Fruit fly (Drosophila melanogaster) whole organism, embryonic: Measurements from ENCODE around the gene L2HGDH.
A peak's percentile ranks its signal among the peaks of the same experiment; 100 is the strongest.

ENCODE experiments used
- Aef1 ChIP-seq: fragments of 200-800 bp; sonication (Bioruptor generic); IDR thresholded peaks from 3 replicates; pipeline ENCODE4 v1.3.6; 2022; ENCODE audit warnings: missing biosample characterization, missing genetic modification characterization
- B-H2 ChIP-seq: fragments of 200-800 bp; sonication (Bioruptor generic); optimal IDR thresholded peaks from 2 replicates; lab custom pipeline; 2018; ENCODE audit warnings: missing biosample characterization, mild to moderate bottlenecking, missing genetic modification characterization
- Bteb2 ChIP-seq: fragments of 200-800 bp; sonication (Bioruptor generic); optimal IDR thresholded peaks from 2 replicates; lab custom pipeline; 2016; ENCODE audit warnings: missing biosample characterization, missing genetic modification characterization
- CG10321 ChIP-seq: fragments of 200-800 bp; sonication (Bioruptor generic); IDR thresholded peaks from 2 replicates; pipeline ENCODE4 v1.3.6; 2022; ENCODE audit warnings: missing biosample characterization, missing genetic modification characterization
- CG10654 ChIP-seq: fragments of 200-800 bp; sonication (Bioruptor generic); optimal IDR thresholded peaks from 2 replicates; lab custom pipeline; 2016; ENCODE audit warnings: missing biosample characterization, missing genetic modification characterization
- CG11456 ChIP-seq: fragments of 200-800 bp; sonication (Bioruptor generic); IDR thresholded peaks from 3 replicates; pipeline ENCODE4 v1.3.6; 2022; ENCODE audit warnings: missing biosample characterization, missing genetic modification characterization
- CG12391 ChIP-seq: fragments of 200-800 bp; sonication (Bioruptor generic); optimal IDR thresholded peaks from 3 replicates; lab custom pipeline; 2018; ENCODE audit warnings: missing biosample characterization, mild to moderate bottlenecking, missing genetic modification characterization, moderate library complexity
- CG13287 ChIP-seq: fragments of 200-800 bp; sonication (Bioruptor generic); IDR thresholded peaks from 2 replicates; pipeline ENCODE4 v1.3.6; 2022; ENCODE audit warnings: missing biosample characterization, missing genetic modification characterization; ENCODE audit not compliant: partially characterized antibody
- CG17361 ChIP-seq: fragments of 200-800 bp; sonication (Bioruptor generic); IDR thresholded peaks from 3 replicates; pipeline ENCODE4 v1.3.6; 2022; ENCODE audit warnings: missing biosample characterization, missing genetic modification characterization
- CG17829 ChIP-seq: fragments of 200-800 bp; optimal IDR thresholded peaks from 2 replicates; lab custom pipeline; 2019; ENCODE audit warnings: missing biosample characterization, mild to moderate bottlenecking, missing genetic modification characterization, moderate library complexity
- CG18599 ChIP-seq: fragments of 200-800 bp; sonication (Bioruptor generic); optimal IDR thresholded peaks from 3 replicates; lab custom pipeline; 2017; ENCODE audit warnings: missing biosample characterization, missing genetic modification characterization, mild to moderate bottlenecking, moderate library complexity, missing genetic modification reagents
- CG32532 ChIP-seq: fragments of 200-800 bp; sonication (Bioruptor generic); IDR thresholded peaks from 2 replicates; pipeline ENCODE4 v1.3.6; 2022; ENCODE audit warnings: missing biosample characterization, missing genetic modification characterization
- CG34422 ChIP-seq: fragments of 200-800 bp; sonication (Bioruptor generic); IDR thresholded peaks from 3 replicates; pipeline ENCODE4 v1.3.6; 2022; ENCODE audit warnings: missing biosample characterization, missing genetic modification characterization
- CG6683 ChIP-seq: fragments of 200-800 bp; sonication (Bioruptor generic); optimal IDR thresholded peaks from 2 replicates; lab custom pipeline; 2017; ENCODE audit warnings: missing biosample characterization, mild to moderate bottlenecking, missing genetic modification characterization, missing genetic modification reagents
- CG7745 ChIP-seq: fragments of 200-800 bp; sonication (Bioruptor generic); optimal IDR thresholded peaks from 2 replicates; lab custom pipeline; 2018; ENCODE audit warnings: missing biosample characterization, mild to moderate bottlenecking, missing genetic modification characterization, moderate library complexity
- CG7963 ChIP-seq: fragments of 200-800 bp; sonication (Bioruptor generic); IDR thresholded peaks from 3 replicates; pipeline ENCODE4 v1.3.6; 2022; ENCODE audit warnings: missing biosample characterization, missing genetic modification characterization; ENCODE audit not compliant: partially characterized antibody
- CG8388 ChIP-seq: fragments of 200-800 bp; sonication (Bioruptor generic); optimal IDR thresholded peaks from 2 replicates; lab custom pipeline; 2019; ENCODE audit warnings: missing biosample characterization, mild to moderate bottlenecking, missing genetic modification characterization, moderate library complexity
- CG8478 ChIP-seq: fragments of >200 bp; optimal IDR thresholded peaks from 2 replicates; lab custom pipeline; 2018
- CG9727 ChIP-seq: fragments of 200-800 bp; sonication (Bioruptor generic); optimal IDR thresholded peaks from 3 replicates; lab custom pipeline; 2017; ENCODE audit warnings: missing biosample characterization, mild to moderate bottlenecking, missing genetic modification characterization
- Chrac-16 ChIP-seq: fragments of 200-800 bp; sonication (Bioruptor generic); optimal IDR thresholded peaks from 3 replicates; lab custom pipeline; 2016; ENCODE audit warnings: missing biosample characterization, missing genetic modification characterization
- Deaf1 ChIP-seq: fragments of 200-800 bp; optimal IDR thresholded peaks from 3 replicates; lab custom pipeline; 2019; ENCODE audit warnings: missing biosample characterization, mild to moderate bottlenecking, missing genetic modification characterization, moderate library complexity
- E2f2 ChIP-seq: fragments of 200-800 bp; sonication (Bioruptor generic); IDR thresholded peaks from 2 replicates; pipeline ENCODE4 v1.3.6; 2022; ENCODE audit warnings: missing biosample characterization, missing genetic modification characterization
- Ets97D ChIP-seq: fragments of 200-800 bp; sonication (Bioruptor generic); optimal IDR thresholded peaks from 3 replicates; lab custom pipeline; 2016; ENCODE audit warnings: missing biosample characterization, missing genetic modification characterization
- H2.0 ChIP-seq: fragments of 200-800 bp; sonication (Bioruptor generic); IDR thresholded peaks from 2 replicates; pipeline ENCODE4 v1.3.6; 2022; ENCODE audit warnings: missing biosample characterization, missing genetic modification characterization
- HLH3B ChIP-seq: fragments of 200-800 bp; sonication (Bioruptor generic); IDR thresholded peaks from 2 replicates; pipeline ENCODE4 v1.3.6; 2022; ENCODE audit warnings: missing biosample characterization, missing genetic modification characterization
- Hmr ChIP-seq: fragments of 200-800 bp; sonication (Bioruptor generic); optimal IDR thresholded peaks from 3 replicates; lab custom pipeline; 2017; ENCODE audit warnings: mild to moderate bottlenecking, missing biosample characterization, missing genetic modification reagents, missing genetic modification characterization
- Hr51 ChIP-seq, 2 experiments: fragments of 200-800 bp; sonication (Bioruptor generic); optimal IDR thresholded peaks; 2 replicates in 1 of 2; 3 replicates in 1 of 2; lab custom pipeline; 2016 to 2018; ENCODE audit warnings: missing biosample characterization in 2 of 2, missing genetic modification characterization in 2 of 2, mild to moderate bottlenecking in 1 of 2, moderate library complexity in 1 of 2
- Meics ChIP-seq: fragments of 200-800 bp; sonication (Bioruptor generic); optimal IDR thresholded peaks from 2 replicates; lab custom pipeline; 2017; ENCODE audit warnings: missing biosample characterization, mild to moderate bottlenecking, missing genetic modification characterization
- Rx ChIP-seq: fragments of 200-800 bp; sonication (Bioruptor generic); IDR thresholded peaks from 2 replicates; pipeline ENCODE4 v1.3.6; 2022; ENCODE audit warnings: missing biosample characterization, missing genetic modification characterization
- Sry-δ ChIP-seq: fragments of 200-800 bp; sonication (Bioruptor generic); optimal IDR thresholded peaks from 2 replicates; lab custom pipeline; 2016; ENCODE audit warnings: missing biosample characterization, missing genetic modification characterization
- Xrp1 ChIP-seq: fragments of 200-800 bp; sonication (Bioruptor generic); IDR thresholded peaks from 2 replicates; pipeline ENCODE4 v1.3.6; 2022; ENCODE audit warnings: missing biosample characterization, missing genetic modification characterization
- cato ChIP-seq: fragments of 200-800 bp; sonication (Bioruptor generic); optimal IDR thresholded peaks from 2 replicates; lab custom pipeline; 2016; ENCODE audit warnings: missing biosample characterization, missing genetic modification characterization, borderline replicate concordance
- crp ChIP-seq, 2 experiments: fragments of 200-800 bp; sonication (Bioruptor generic); optimal IDR thresholded peaks; 2 replicates in 1 of 2; 3 replicates in 1 of 2; lab custom pipeline; 2017; ENCODE audit warnings: missing biosample characterization in 2 of 2, missing genetic modification characterization in 2 of 2, mild to moderate bottlenecking in 1 of 2, moderate library complexity in 1 of 2
- cwo ChIP-seq: fragments of 200-800 bp; sonication (Bioruptor generic); optimal IDR thresholded peaks from 3 replicates; lab custom pipeline; 2017; ENCODE audit warnings: missing biosample characterization, missing genetic modification characterization, mild to moderate bottlenecking, moderate library complexity, missing genetic modification reagents
- dimm ChIP-seq: fragments of 200-800 bp; sonication (Bioruptor generic); IDR thresholded peaks from 2 replicates; pipeline ENCODE4 v1.3.6; 2022; ENCODE audit warnings: missing biosample characterization, missing genetic modification characterization
- disco-r ChIP-seq: fragments of 200-800 bp; sonication (Bioruptor generic); optimal IDR thresholded peaks from 2 replicates; lab custom pipeline; 2016; ENCODE audit warnings: missing biosample characterization, missing genetic modification characterization
- ind ChIP-seq: fragments of 200-800 bp; sonication (Bioruptor generic); optimal IDR thresholded peaks from 3 replicates; lab custom pipeline; 2016; ENCODE audit warnings: missing biosample characterization, missing genetic modification characterization
- lbe ChIP-seq: fragments of 200-800 bp; sonication (Bioruptor generic); optimal IDR thresholded peaks from 2 replicates; lab custom pipeline; 2016; ENCODE audit warnings: missing biosample characterization, mild to moderate bottlenecking, missing genetic modification characterization
- lola ChIP-seq, 3 experiments: fragments of >200 bp in 2 of 3; fragments of 200-800 bp in 1 of 3; sonication (Bioruptor generic) in 1 of 3; optimal IDR thresholded peaks; 2 replicates each; lab custom pipeline; 2017 to 2019; ENCODE audit warnings: missing biosample characterization in 3 of 3, missing genetic modification characterization in 3 of 3, mild to moderate bottlenecking in 1 of 3, moderate library complexity in 1 of 3
- lov ChIP-seq, 2 experiments: fragments of 200-800 bp in 1 of 2; fragments of >200 bp in 1 of 2; sonication (Bioruptor generic) in 1 of 2; IDR thresholded peaks in 1 of 2; optimal IDR thresholded peaks in 1 of 2; 2 replicates in 1 of 2; 3 replicates in 1 of 2; pipeline versions ENCODE4 v1.3.6 to Lab custom; 2017 to 2022; ENCODE audit warnings: missing biosample characterization in 1 of 2, missing genetic modification characterization in 1 of 2
- org-1 ChIP-seq: fragments of 200-800 bp; sonication (Bioruptor generic); optimal IDR thresholded peaks from 2 replicates; lab custom pipeline; 2017; ENCODE audit warnings: missing biosample characterization, missing genetic modification characterization
- prd ChIP-seq, 3 experiments: fragments of >200 bp in 2 of 3; fragments of 200-800 bp in 1 of 3; sonication (Bioruptor generic) in 1 of 3; optimal IDR thresholded peaks in 2 of 3; IDR thresholded peaks in 1 of 3; 2 replicates in 2 of 3; 3 replicates in 1 of 3; pipeline versions ENCODE4 v1.3.6 to Lab custom; 2017 to 2022; ENCODE audit warnings: missing biosample characterization in 1 of 3, missing genetic modification characterization in 1 of 3
- sd ChIP-seq: fragments of 200-800 bp; sonication (Bioruptor generic); optimal IDR thresholded peaks from 3 replicates; lab custom pipeline; 2018; ENCODE audit warnings: missing biosample characterization, mild to moderate bottlenecking, missing genetic modification characterization, moderate library complexity
- sens ChIP-seq: fragments of 200-800 bp; sonication (Bioruptor generic); peaks from one replicate; lab custom pipeline; 2016; ENCODE audit warnings: missing biosample characterization, missing genetic modification characterization
- slbo ChIP-seq: fragments of 200-800 bp; sonication (Bioruptor generic); IDR thresholded peaks from 2 replicates; pipeline ENCODE4 v1.3.6; 2022; ENCODE audit warnings: missing biosample characterization, missing genetic modification characterization
- sqz ChIP-seq: fragments of 200-800 bp; sonication (Bioruptor generic); optimal IDR thresholded peaks from 3 replicates; lab custom pipeline; 2018; ENCODE audit warnings: missing biosample characterization, mild to moderate bottlenecking, missing genetic modification characterization
- sug ChIP-seq: fragments of 200-800 bp; optimal IDR thresholded peaks from 2 replicates; lab custom pipeline; 2019; ENCODE audit warnings: missing biosample characterization, mild to moderate bottlenecking, missing genetic modification characterization, moderate library complexity
- tin ChIP-seq: fragments of 200-800 bp; sonication (Bioruptor generic); optimal IDR thresholded peaks from 3 replicates; lab custom pipeline; 2016; ENCODE audit warnings: missing biosample characterization, missing genetic modification characterization

L2HGDH gene

dm6 chr2L:19002959-19003371 lies 28.7 kb upstream of the L2HGDH start, which contains the start of gene CG31793 (continued):
- peak; percentile 46 for TF ChIP-seq CG17829 (tag; lab: Kevin White, UChicago)
- peak; percentile 42; the same call in 1 of the 3 replicates for TF ChIP-seq CG34422 (GFP tag; lab: Robert Waterston, UW)
- TF ChIP-seq Xrp1 (GFP tag; lab: Robert Waterston, UW) = peak; percentile 44; the same call in 1 of the 2 replicates
- TF ChIP-seq org-1 (GFP tag; lab: Kevin White, UChicago) = no peak
- TF ChIP-seq CG9727 = peak; percentile 51
- TF ChIP-seq slbo (GFP tag; lab: Robert Waterston, UW) = peak; percentile 47; the same call in 1 of the 2 replicates
- TF ChIP-seq CG18599 (GFP tag; lab: Kevin White, UChicago) = peak; percentile 82
- TF ChIP-seq CG7745 (tag; lab: Kevin White, UChicago) = no peak
- peak; percentile 54 for TF ChIP-seq lbe (GFP tag; lab: Kevin White, UChicago)
- peak; percentile 42 for TF ChIP-seq Deaf1 (tag; lab: Kevin White, UChicago)
- TF ChIP-seq CG13287 (GFP tag; lab: Robert Waterston, UW) = peak; percentile 45; the same call in 1 of the 2 replicates
- peak; percentile 34 for TF ChIP-seq sd (tag; lab: Kevin White, UChicago)
- TF ChIP-seq crp (GFP tag; optimal IDR thresholded peaks at IDR 0.05; lab: Kevin White, UChicago) = peak in 1 of 2 experiments; percentile 81
- no peak for TF ChIP-seq dimm
- peak; percentile 52 for TF ChIP-seq CG6683
- TF ChIP-seq CG10321 (GFP tag; lab: Robert Waterston, UW) = peak; percentile 33; the same call in 1 of the 2 replicates
- peak; percentile 72 for TF ChIP-seq Hmr (GFP tag; lab: Kevin White, UChicago)
- TF ChIP-seq CG32532 (GFP tag; lab: Robert Waterston, UW) = peak; percentile 71; the same call in 1 of the 2 replicates
- no peak for TF ChIP-seq Sry-δ (GFP tag; lab: Kevin White, UChicago)
- TF ChIP-seq B-H2 = peak; percentile 49
- peak; percentile 53; the same call in 1 of the 3 replicates for TF ChIP-seq CG11456 (GFP tag; lab: Robert Waterston, UW)
- peak; percentile 59 for TF ChIP-seq CG12391
- no peak for TF ChIP-seq disco-r (GFP tag; lab: Kevin White, UChicago)
- no peak for TF ChIP-seq Ets97D (GFP tag; lab: Kevin White, UChicago)
- 0 out of 3 replicates have a peak, but pooled peaks have one; percentile 16 for TF ChIP-seq Aef1
- peak; percentile 78 for TF ChIP-seq Meics (GFP tag; lab: Kevin White, UChicago)
- peak; percentile 30 for TF ChIP-seq CG10654 (GFP tag; lab: Kevin White, UChicago)
- peak; percentile 73 for TF ChIP-seq cwo
- TF ChIP-seq CG8388 = peak; percentile 36
- TF ChIP-seq HLH3B (GFP tag; lab: Robert Waterston, UW) = peak; percentile 25; the same call in 1 of the 2 replicates
- no peak for TF ChIP-seq Chrac-16 (GFP tag; lab: Kevin White, UChicago)
- no peak for TF ChIP-seq CG8478 (lab: Kevin White, UChicago)
- peak; percentile 33 for TF ChIP-seq ind
- TF ChIP-seq CG17361 (GFP tag; lab: Robert Waterston, UW) = peak; percentile 68; the same call in 2 of the 3 replicates
- TF ChIP-seq sens = peak; percentile 66
- TF ChIP-seq lov (optimal IDR thresholded peaks at IDR 0.05; lab: Kevin White, UChicago) = no peak
- no peak for TF ChIP-seq lov (GFP tag; IDR thresholded peaks at IDR 0.05; lab: Robert Waterston, UW)
- no peak for TF ChIP-seq Bteb2 (GFP tag; lab: Kevin White, UChicago)
- TF ChIP-seq E2f2 (GFP tag; lab: Robert Waterston, UW) = peak; percentile 48; the same call in 1 of the 2 replicates
- TF ChIP-seq Rx (GFP tag; lab: Robert Waterston, UW) = no peak
- peak; percentile 68 for TF ChIP-seq sug
- no peak for TF ChIP-seq prd (optimal IDR thresholded peaks at IDR 0.05; lab: Kevin White, UChicago)
- TF ChIP-seq prd (GFP tag; IDR thresholded peaks at IDR 0.05; lab: Robert Waterston, UW) = 0 out of 3 replicates have a peak, but pooled peaks have one; percentile 17
- 0 out of 2 replicates have a peak, but pooled peaks have one; percentile 22 for TF ChIP-seq H2.0 (GFP tag; lab: Robert Waterston, UW)
- peak; percentile 2 for TF ChIP-seq tin (GFP tag; lab: Kevin White, UChicago)
- TF ChIP-seq lola (GFP tag; optimal IDR thresholded peaks at IDR 0.05; lab: Kevin White, UChicago) = no peak
- no peak for TF ChIP-seq CG7963 (GFP tag; lab: Robert Waterston, UW)
- no peak for TF ChIP-seq cato (GFP tag; lab: Kevin White, UChicago)
- no peak for TF ChIP-seq sqz (GFP tag; lab: Kevin White, UChicago)
- TF ChIP-seq Hr51 (GFP tag; optimal IDR thresholded peaks at IDR 0.05; lab: Kevin White, UChicago) = peak in 1 of 2 experiments; percentile 79
